Fruit fly (Drosophila melanogaster): ENCODE results near the gene Swt1.

Swt1 gene

dm6 chrX:18090333-18090732 is at the start of gene Swt1:
TSS of gene Swt1 (minus strand) at chrX:18090509.
- TF ChIP-seq CG17801 (GFP tag; optimal IDR thresholded peaks at IDR 0.05; ENCODE audit: partially characterized antibody), result peak; percentile 34

dm6 chrX:18139950-18140349 is 49.6 kb upstream of the Swt1 start:
- TF ChIP-seq CG17801 (GFP tag; optimal IDR thresholded peaks at IDR 0.05; ENCODE audit: partially characterized antibody), result no peak

DNA sequence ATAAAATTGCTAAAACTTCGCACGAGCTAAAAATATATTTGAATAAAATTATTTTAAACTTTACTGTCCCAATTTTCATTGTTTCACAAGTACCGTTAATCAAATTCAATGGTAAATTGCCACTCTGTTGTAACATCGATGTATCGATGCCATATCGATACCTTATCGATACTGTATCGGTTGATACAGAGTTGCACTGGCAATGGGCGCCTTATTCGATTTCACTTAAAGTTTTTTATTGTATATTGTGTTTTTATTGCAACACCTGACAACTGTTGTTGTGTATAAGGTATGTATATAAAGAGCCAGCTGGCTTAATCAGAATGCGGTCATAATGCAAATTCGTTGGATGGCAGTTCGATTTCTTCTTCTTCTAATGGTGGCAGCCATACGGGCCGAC is 48.0 kb upstream of the Swt1 start, which contains the start of gene CG43229:
Gene CG43229, plus strand, starts transcription at position 246 of the 400 bp plus-strand sequence.
- no peak for TF ChIP-seq CG17801 (GFP tag; optimal IDR thresholded peaks at IDR 0.05; ENCODE audit: partially characterized antibody)

dm6 chrX:18136910-18137849 is 46.9 kb upstream of the Swt1 start, which contains the start of gene ari-1:
TSS of gene ari-1 (minus strand) at chrX:18137784.
- TF ChIP-seq CG17801 (GFP tag; optimal IDR thresholded peaks at IDR 0.05; ENCODE audit: partially characterized antibody), result no peak

DNA sequence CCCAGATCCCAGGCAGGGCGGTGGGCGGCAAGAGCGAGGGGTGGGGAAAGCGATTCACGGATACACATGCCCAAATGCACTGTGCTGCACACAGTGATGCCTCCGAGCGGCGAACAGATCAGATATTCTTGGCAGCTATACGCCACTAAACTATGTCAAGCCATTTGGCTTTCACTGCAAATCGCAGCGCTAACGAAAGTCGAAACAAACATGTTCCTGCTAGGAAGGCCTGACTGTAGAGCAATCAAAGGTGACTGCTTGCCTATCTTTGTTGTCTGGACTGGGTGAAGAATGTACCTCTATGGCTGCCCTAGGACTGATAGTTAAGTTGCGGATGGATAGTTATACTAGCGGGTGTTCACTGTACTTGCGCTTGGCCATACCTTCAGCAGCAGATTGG is 45.8 kb upstream of the Swt1 start:
- no peak for TF ChIP-seq CG17801 (GFP tag; optimal IDR thresholded peaks at IDR 0.05; ENCODE audit: partially characterized antibody)

dm6 chrX:18130168-18130567 is 39.9 kb upstream of the Swt1 start, which contains the start of gene CG43133:
TSS of gene CG43133 (minus strand) at chrX:18130178.
- TF ChIP-seq CG17801 (GFP tag; optimal IDR thresholded peaks at IDR 0.05; ENCODE audit: partially characterized antibody), result no peak

- no peak for TF ChIP-seq CG17801 (GFP tag; optimal IDR thresholded peaks at IDR 0.05; ENCODE audit: partially characterized antibody)
Observed at dm6 chrX:18129297-18129696, 39.0 kb upstream of the Swt1 start.

DNA sequence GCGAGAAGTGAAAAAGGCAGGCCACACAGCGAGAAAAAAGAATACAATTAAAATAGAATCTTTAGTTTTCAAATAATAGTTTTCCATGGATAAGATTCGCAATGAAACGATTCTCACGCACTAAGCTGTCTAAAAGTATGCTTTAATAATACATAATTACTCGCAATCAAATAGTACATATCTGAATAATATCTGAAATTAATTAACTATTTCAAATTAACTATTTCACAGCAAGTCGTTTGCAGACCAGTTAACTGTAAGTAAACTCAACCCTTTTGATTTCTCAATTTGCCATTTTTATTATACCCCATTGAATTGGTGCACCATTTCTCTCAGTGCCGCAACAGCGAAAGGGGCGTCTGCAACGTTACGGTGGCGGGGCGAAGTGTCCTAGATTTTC is 35.2 kb upstream of the Swt1 start:
- no peak for TF ChIP-seq CG17801 (GFP tag; optimal IDR thresholded peaks at IDR 0.05; ENCODE audit: partially characterized antibody)

DNA sequence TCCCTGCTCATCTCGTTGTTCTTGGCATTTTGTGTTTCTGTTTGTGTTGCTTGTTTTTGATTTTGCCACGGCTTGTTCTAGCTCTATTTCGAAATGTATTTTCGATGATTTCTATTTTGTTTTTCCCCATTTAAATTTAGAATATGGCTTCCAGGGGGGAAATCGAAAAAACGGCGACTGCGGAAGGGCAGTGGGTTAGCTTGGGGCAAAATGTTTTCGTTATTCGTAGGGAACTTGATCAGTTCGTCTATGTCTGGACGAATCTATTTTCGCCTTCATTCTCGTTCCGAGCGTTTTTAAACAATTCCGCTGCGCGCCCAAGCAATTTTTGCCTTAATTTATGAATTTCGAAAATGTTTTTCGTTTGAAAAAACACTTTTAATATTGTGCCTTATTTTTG is 28.2 kb upstream of the Swt1 start:
- TF ChIP-seq CG17801 (GFP tag; optimal IDR thresholded peaks at IDR 0.05; ENCODE audit: partially characterized antibody), result no peak

dm6 chrX:18116811-18117383 is 26.6 kb upstream of the Swt1 start, which contains the start of gene wupA:
TSS of gene wupA (minus strand) at chrX:18116922.
- TF ChIP-seq CG17801 (GFP tag; optimal IDR thresholded peaks at IDR 0.05; ENCODE audit: partially characterized antibody), result no peak

DNA sequence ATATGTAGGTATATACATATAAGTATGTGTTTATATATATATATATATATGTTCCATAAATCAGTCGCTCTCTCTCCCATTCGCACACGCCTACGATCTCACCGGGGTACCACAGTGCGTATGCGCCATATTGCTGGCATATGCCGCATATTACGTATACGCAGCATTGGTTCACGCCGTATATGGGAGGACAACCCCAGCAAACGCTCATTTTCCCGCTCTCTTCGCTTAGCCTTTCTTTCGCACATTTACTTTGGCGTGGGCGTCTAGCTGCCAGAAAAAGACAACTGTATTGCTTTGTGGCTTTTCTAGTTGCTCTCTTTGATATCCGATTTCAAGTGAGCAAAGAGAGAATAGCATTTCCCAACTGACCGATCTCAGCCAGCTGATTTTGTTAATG is 24.5 kb upstream of the Swt1 start:
- TF ChIP-seq CG17801 (GFP tag; optimal IDR thresholded peaks at IDR 0.05; ENCODE audit: partially characterized antibody), result no peak

- no peak for TF ChIP-seq CG17801 (GFP tag; optimal IDR thresholded peaks at IDR 0.05; ENCODE audit: partially characterized antibody)
Observed at dm6 chrX:18108676-18109075, 18.4 kb upstream of the Swt1 start.

DNA sequence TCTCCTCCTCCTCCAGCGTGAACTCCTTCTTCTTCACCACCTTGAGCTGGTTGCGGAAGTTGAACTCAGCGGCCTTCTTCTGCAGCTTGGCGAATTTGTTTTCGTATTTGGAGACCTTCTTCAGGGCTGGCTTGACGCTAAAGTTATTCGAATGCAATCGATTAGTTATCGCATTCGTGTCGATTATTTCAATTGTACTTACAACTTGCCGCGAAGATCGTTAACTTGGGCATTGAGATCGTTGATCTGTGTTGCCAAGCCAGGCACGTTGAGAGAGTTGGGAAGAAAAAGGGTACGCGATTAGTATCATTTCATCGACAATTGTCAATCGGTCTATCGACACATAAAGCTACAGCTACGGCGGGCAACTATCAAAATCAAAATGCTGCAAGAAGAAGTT is 16.4 kb upstream of the Swt1 start:
- no peak for TF ChIP-seq CG17801 (GFP tag; optimal IDR thresholded peaks at IDR 0.05; ENCODE audit: partially characterized antibody)

- TF ChIP-seq CG17801 (GFP tag; optimal IDR thresholded peaks at IDR 0.05; ENCODE audit: partially characterized antibody), result no peak
Observed at dm6 chrX:18103353-18103752, 13.0 kb upstream of the Swt1 start, which contains the start of gene CG7135. TSS of gene CG7135 (plus strand) at chrX:18103653.

- TF ChIP-seq CG17801 (GFP tag; optimal IDR thresholded peaks at IDR 0.05; ENCODE audit: partially characterized antibody), result no peak
Observed at dm6 chrX:18101778-18102177, 11.5 kb upstream of the Swt1 start, which contains the start of gene Taf8. TSS of gene Taf8 (plus strand) at chrX:18101970.
